Worm (Caenorhabditis elegans): ENCODE results near the gene F58A6.2.

F58A6.2 gene

DNA sequence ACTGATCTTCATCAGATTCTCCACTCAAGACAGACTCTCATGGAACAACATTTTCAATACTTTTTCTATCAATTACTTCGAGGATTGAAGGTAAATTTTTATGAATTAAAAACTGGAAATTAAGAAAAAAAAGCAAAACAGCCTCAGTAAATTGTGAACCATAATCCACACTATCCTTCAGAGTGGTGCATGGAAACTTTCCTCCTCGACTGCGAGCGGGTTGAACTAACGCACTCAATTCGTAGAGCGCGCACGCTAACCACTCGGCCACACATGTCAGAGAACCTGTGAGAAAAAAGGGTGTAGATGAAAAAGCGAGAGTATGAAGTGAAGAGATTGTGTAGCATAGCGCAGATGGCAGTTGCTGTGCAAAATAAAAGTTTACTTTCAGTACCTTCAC lies 31.5 kb upstream of the F58A6.2 start:
- no peak for TF ChIP-seq nhr-12 (tag; optimal IDR thresholded peaks at IDR 0.05)
- peak in 1 of 3 experiments; percentile 48 for TF ChIP-seq elt-3 (tag; optimal IDR thresholded peaks at IDR 0.05)
- TF ChIP-seq ztf-11 (tag; optimal IDR thresholded peaks at IDR 0.05) = no peak
- peak; percentile 87 for TF ChIP-seq nhr-43 (tag; optimal IDR thresholded peaks at IDR 0.05; ENCODE audit: poor library complexity, severe bottlenecking)
- no peak for TF ChIP-seq fkh-10 (GFP tag; optimal IDR thresholded peaks at IDR 0.05)
- TF ChIP-seq lin-15B (tag; optimal IDR thresholded peaks at IDR 0.05) = peak; percentile 6
- TF ChIP-seq ztf-4 (tag; optimal IDR thresholded peaks at IDR 0.05) = peak; percentile 19
- TF ChIP-seq mml-1 (tag; optimal IDR thresholded peaks at IDR 0.05) = no peak
- peak; percentile 34 for TF ChIP-seq nhr-77 (tag; optimal IDR thresholded peaks at IDR 0.05)
- TF ChIP-seq skn-1 (tag; optimal IDR thresholded peaks at IDR 0.05) = no peak
- no peak for TF ChIP-seq fos-1 (tag; optimal IDR thresholded peaks at IDR 0.05)
- TF ChIP-seq ceh-82 (tag; optimal IDR thresholded peaks at IDR 0.05) = no peak
- TF ChIP-seq nfya-1 (tag; optimal IDR thresholded peaks at IDR 0.05; ENCODE audit: insufficient read depth) = peak; percentile 78
- TF ChIP-seq nhr-25 (tag; optimal IDR thresholded peaks at IDR 0.05) = no peak
- no peak for TF ChIP-seq mdl-1 (tag; optimal IDR thresholded peaks at IDR 0.05)
- no peak for TF ChIP-seq egl-5 (tag; optimal IDR thresholded peaks at IDR 0.05)
- peak; percentile 78 for TF ChIP-seq lsy-12 (tag; optimal IDR thresholded peaks at IDR 0.05)
- peak; percentile 20 for TF ChIP-seq ama-1 (optimal IDR thresholded peaks at IDR 0.05)
- peak; percentile 75 for TF ChIP-seq tbx-2 (tag; optimal IDR thresholded peaks at IDR 0.05)
- TF ChIP-seq hmg-11 (tag; optimal IDR thresholded peaks at IDR 0.05) = peak; percentile 83
- TF ChIP-seq nhr-28 (tag; optimal IDR thresholded peaks at IDR 0.05) = no peak
- TF ChIP-seq pha-4 (tag; optimal IDR thresholded peaks at IDR 0.05) = peak; percentile 78
- TF ChIP-seq ceh-16 (tag; optimal IDR thresholded peaks at IDR 0.05) = no peak
- no peak for TF ChIP-seq sea-2 (GFP tag; optimal IDR thresholded peaks at IDR 0.05)
- peak; percentile 69 for TF ChIP-seq nhr-23 (tag; optimal IDR thresholded peaks at IDR 0.05)
- TF ChIP-seq fkh-2 (tag; optimal IDR thresholded peaks at IDR 0.05) = no peak
- peak; percentile 80 for TF ChIP-seq elt-2 (tag; optimal IDR thresholded peaks at IDR 0.05)
- no peak for TF ChIP-seq pqm-1 (tag; optimal IDR thresholded peaks at IDR 0.05)
- no peak for TF ChIP-seq nhr-237 (tag; optimal IDR thresholded peaks at IDR 0.05)
- peak; percentile 4 for TF ChIP-seq zag-1 (tag; optimal IDR thresholded peaks at IDR 0.05)
- TF ChIP-seq elt-1 (tag; optimal IDR thresholded peaks at IDR 0.05) = no peak
- no peak for TF ChIP-seq nhr-67 (tag; optimal IDR thresholded peaks at IDR 0.05)
- peak; percentile 41 for TF ChIP-seq lin-39 (tag; optimal IDR thresholded peaks at IDR 0.05)
- peak; percentile 68 for TF ChIP-seq aly-2 (tag; optimal IDR thresholded peaks at IDR 0.05)
- no peak for TF ChIP-seq eor-1 (tag; optimal IDR thresholded peaks at IDR 0.05)
- TF ChIP-seq ceh-28 (tag; optimal IDR thresholded peaks at IDR 0.05) = no peak
- no peak for TF ChIP-seq daf-12 (tag; optimal IDR thresholded peaks at IDR 0.05)
- no peak for TF ChIP-seq ceh-9 (tag; optimal IDR thresholded peaks at IDR 0.05)
- peak; percentile 67 for TF ChIP-seq egl-27 (tag; optimal IDR thresholded peaks at IDR 0.05)
- peak; percentile 21 for TF ChIP-seq snpc-4 (tag; optimal IDR thresholded peaks at IDR 0.05)
- no peak for TF ChIP-seq R02D3.7 (tag; optimal IDR thresholded peaks at IDR 0.05)
- no peak for TF ChIP-seq unc-39 (tag; optimal IDR thresholded peaks at IDR 0.05)
- TF ChIP-seq ZK546.5 (tag; optimal IDR thresholded peaks at IDR 0.05) = no peak
- TF ChIP-seq unc-62 (GFP tag; optimal IDR thresholded peaks at IDR 0.05) = no peak
- peak; percentile 11 for TF ChIP-seq jun-1 (tag; optimal IDR thresholded peaks at IDR 0.05)
- no peak for TF ChIP-seq nhr-11 (tag; optimal IDR thresholded peaks at IDR 0.05)
- TF ChIP-seq nhr-76 (tag; optimal IDR thresholded peaks at IDR 0.05) = no peak

ce11 chrII:5109693-5110092 lies 26.8 kb upstream of the F58A6.2 start, which contains the start of gene F09C12.2:
Gene F09C12.2, plus strand, starts transcription at chrII:5110012.
- TF ChIP-seq jun-1 (tag; optimal IDR thresholded peaks at IDR 0.05) (peak; percentile 36), nhr-11 (tag; optimal IDR thresholded peaks at IDR 0.05) (no peak), pqm-1 (tag; optimal IDR thresholded peaks at IDR 0.05) (peak; percentile 38), elt-2 (tag; optimal IDR thresholded peaks at IDR 0.05) (peak; percentile 80), pha-4 (tag; optimal IDR thresholded peaks at IDR 0.05) (peak; percentile 38), ceh-82 (tag; optimal IDR thresholded peaks at IDR 0.05) (no peak)

All from whole organism, L3 larva.